Worm (Caenorhabditis elegans): Measurements from ENCODE around the gene coh-1.
A peak's percentile ranks its signal among the peaks of the same experiment; 100 is the strongest.

Gene coh-1

DNA sequence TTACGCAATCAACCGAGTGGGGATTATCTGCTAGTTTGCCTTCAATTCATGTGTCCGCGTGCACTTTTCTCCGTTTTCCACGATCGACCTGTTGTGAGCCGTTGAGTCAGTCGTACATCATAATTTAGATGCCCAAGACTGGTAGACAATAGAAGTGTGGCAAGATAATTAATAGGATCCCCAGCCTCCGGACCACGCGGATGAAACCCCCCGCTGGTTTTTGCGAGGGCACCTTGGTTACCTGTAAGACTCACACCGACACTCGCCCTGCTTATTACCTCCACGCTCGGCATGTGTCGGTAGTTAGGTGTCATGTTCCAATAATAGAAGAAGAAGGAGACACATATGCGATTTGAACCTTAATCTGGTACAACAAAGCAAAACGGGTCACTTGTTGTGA is 18.9 kb downstream of the coh-1 start (continued):
- TF ChIP-seq madf-6 (GFP tag; IDR thresholded peaks at IDR 0.05), result no peak
- no peak for TF ChIP-seq zim-3 (tag; optimal IDR thresholded peaks at IDR 0.05)
- TF ChIP-seq B0336.3 (GFP tag; IDR thresholded peaks at IDR 0.05), result no peak
- TF ChIP-seq bed-2 (GFP tag; IDR thresholded peaks at IDR 0.05), result no peak
- no peak for TF ChIP-seq F49E8.2 (tag; optimal IDR thresholded peaks at IDR 0.05; ENCODE audit: insufficient read depth)
- no peak for TF ChIP-seq atf-7 (tag; optimal IDR thresholded peaks at IDR 0.05)

DNA sequence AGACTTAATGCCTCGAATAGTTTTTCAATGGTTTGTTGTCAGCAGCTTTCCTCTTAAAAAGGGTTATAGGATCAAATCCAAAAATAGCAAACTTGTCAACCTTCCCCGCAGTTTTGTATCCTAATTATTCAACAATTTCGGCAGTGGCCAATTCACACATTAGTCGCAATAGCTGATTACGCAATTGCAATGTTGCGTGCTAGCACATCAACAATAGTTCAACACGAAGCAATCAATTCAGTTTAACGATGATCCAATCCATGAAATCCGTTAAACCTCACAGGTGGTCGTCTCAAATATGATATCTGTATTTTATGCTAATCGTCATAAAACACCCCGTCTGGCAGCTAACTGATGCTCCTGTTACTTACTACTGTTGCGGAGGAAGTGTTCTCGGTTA is 22.2 kb downstream of the coh-1 start:
- TF ChIP-seq Y95B8A.8 (GFP tag; IDR thresholded peaks at IDR 0.05) (no peak), nhr-120 (GFP tag; IDR thresholded peaks at IDR 0.05) (no peak)

ce11 chrX:7447340-7447739 is 27.5 kb downstream of the coh-1 start:
- TF ChIP-seq egrh-3 (GFP tag; IDR thresholded peaks at IDR 0.05), result no peak
- TF ChIP-seq cebp-2 (GFP tag; IDR thresholded peaks at IDR 0.05), result no peak
- TF ChIP-seq lin-40 (tag; optimal IDR thresholded peaks at IDR 0.05), result no peak
- no peak for TF ChIP-seq mel-28 (tag; optimal IDR thresholded peaks at IDR 0.05; ENCODE audit: borderline replicate concordance)
- TF ChIP-seq nhr-80 (tag; optimal IDR thresholded peaks at IDR 0.05), result no peak
- no peak for TF ChIP-seq pbrm-1 (GFP tag; IDR thresholded peaks at IDR 0.05)
- TF ChIP-seq madf-10 (tag; optimal IDR thresholded peaks at IDR 0.05), result no peak
- no peak for TF ChIP-seq lsl-1 (GFP tag; optimal IDR thresholded peaks at IDR 0.05)
- TF ChIP-seq F57A8.1 (GFP tag; optimal IDR thresholded peaks at IDR 0.05), result no peak
- no peak for TF ChIP-seq hsf-1 (GFP tag; IDR thresholded peaks at IDR 0.05)

DNA sequence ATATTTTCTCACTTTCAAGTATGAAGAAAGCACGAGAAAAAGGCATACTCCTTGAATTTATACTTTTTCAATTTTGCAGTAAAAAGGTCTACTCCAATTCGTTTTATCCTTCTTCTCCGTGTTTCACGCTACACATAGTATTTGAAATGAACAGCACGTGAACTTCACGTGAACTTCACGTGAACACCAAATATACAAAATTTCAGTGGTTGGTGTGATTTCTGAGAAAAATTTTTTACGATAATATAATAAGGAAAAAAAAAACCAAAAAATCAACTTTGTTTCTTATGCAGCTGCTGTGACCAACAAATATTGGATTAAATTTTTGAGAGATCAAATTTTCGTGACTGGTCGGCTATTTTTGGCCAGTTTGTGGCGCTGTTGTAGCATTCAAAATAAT is 28.3 kb downstream of the coh-1 start:
- no peak for TF ChIP-seq hmg-1.2 (GFP tag; IDR thresholded peaks at IDR 0.05)
- no peak for TF ChIP-seq hrde-1 (tag; optimal IDR thresholded peaks at IDR 0.05; ENCODE audit: borderline replicate concordance)
- TF ChIP-seq pbrm-1 (GFP tag; IDR thresholded peaks at IDR 0.05), result no peak
- no peak for TF ChIP-seq nhr-179 (tag; optimal IDR thresholded peaks at IDR 0.05)
- TF ChIP-seq rec-8 (tag; optimal IDR thresholded peaks at IDR 0.05), result no peak
- no peak for TF ChIP-seq madf-8 (GFP tag; conservative IDR thresholded peaks at IDR 0.05)
- TF ChIP-seq tlf-1 (GFP tag; optimal IDR thresholded peaks at IDR 0.05), result no peak
- no peak for TF ChIP-seq bed-1 (GFP tag; IDR thresholded peaks at IDR 0.05)
- no peak for TF ChIP-seq sea-2 (GFP tag; IDR thresholded peaks at IDR 0.05)
- TF ChIP-seq unc-130 (GFP tag; optimal IDR thresholded peaks at IDR 0.05), result no peak
- TF ChIP-seq aptf-3 (GFP tag; IDR thresholded peaks at IDR 0.05), result no peak
- no peak for TF ChIP-seq K11D2.4 (GFP tag; IDR thresholded peaks at IDR 0.05)
- TF ChIP-seq ztf-3 (GFP tag; optimal IDR thresholded peaks at IDR 0.05), result no peak
- TF ChIP-seq C17E4.6 (GFP tag; IDR thresholded peaks at IDR 0.05), result no peak
- TF ChIP-seq xnd-1 (tag; optimal IDR thresholded peaks at IDR 0.05), result no peak
- no peak for TF ChIP-seq egl-18 (GFP tag; IDR thresholded peaks at IDR 0.05)
- TF ChIP-seq mel-28 (tag; optimal IDR thresholded peaks at IDR 0.05; ENCODE audit: borderline replicate concordance), result no peak
- no peak for TF ChIP-seq hsf-1 (GFP tag; IDR thresholded peaks at IDR 0.05)
- TF ChIP-seq dpl-1 (GFP tag; optimal IDR thresholded peaks at IDR 0.05), result no peak

DNA sequence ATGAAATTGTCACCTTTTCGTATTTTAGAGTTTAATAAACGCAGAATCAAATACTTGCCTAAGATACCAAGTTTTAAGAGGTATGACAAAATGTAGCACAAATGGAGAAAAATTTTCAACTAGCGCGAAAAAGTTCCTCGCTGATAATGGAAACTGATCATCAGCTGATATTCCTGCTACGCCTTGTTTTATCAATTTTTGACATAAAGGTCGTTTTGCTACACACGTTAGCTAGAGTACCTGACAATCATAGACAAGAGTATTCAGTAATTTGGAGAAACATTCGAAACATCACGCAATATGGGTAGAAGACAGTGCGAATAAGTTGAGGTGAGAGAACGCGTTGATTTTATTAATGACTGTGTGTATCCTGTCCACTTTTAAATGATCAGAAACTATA is 29.1 kb downstream of the coh-1 start:
- TF ChIP-seq cebp-1 (GFP tag; IDR thresholded peaks at IDR 0.05) (no peak), cebp-1 (tag; optimal IDR thresholded peaks at IDR 0.05) (peak; percentile 30), F10E7.11 (tag; optimal IDR thresholded peaks at IDR 0.05) (no peak), let-607 (tag; optimal IDR thresholded peaks at IDR 0.05) (peak in 1 of 2 experiments; percentile 8), hmg-20 (GFP tag; IDR thresholded peaks at IDR 0.05) (no peak), pha-4 (tag; optimal IDR thresholded peaks at IDR 0.05) (no peak), unc-62 (GFP tag; optimal IDR thresholded peaks at IDR 0.05) (peak; percentile 10), nhr-80 (tag; optimal IDR thresholded peaks at IDR 0.05) (peak; percentile 85)

Data from whole organism, young adult.